Fruit fly (Drosophila melanogaster) whole organism, adult: ENCODE measurements around the gene CG8004.
A peak's percentile ranks its signal among the peaks of the same experiment; 100 is the strongest.

Experiments used
- CG5204 ChIP-seq: fragments of 200-800 bp; sonication (Bioruptor generic); optimal IDR thresholded peaks from 2 replicates; lab custom pipeline; 2016; ENCODE audit warnings: missing biosample characterization, missing genetic modification characterization
- CG7101 ChIP-seq: fragments of 200-800 bp; sonication (Bioruptor generic); optimal IDR thresholded peaks from 2 replicates; lab custom pipeline; 2018; ENCODE audit warnings: missing biosample characterization, mild to moderate bottlenecking, missing genetic modification characterization, moderate library complexity
- Crg-1 ChIP-seq: fragments of 200-800 bp; sonication (Bioruptor generic); optimal IDR thresholded peaks from 2 replicates; lab custom pipeline; 2016; ENCODE audit warnings: missing biosample characterization, missing genetic modification characterization
- Hr96 ChIP-seq: fragments of 200-800 bp; sonication (Bioruptor generic); optimal IDR thresholded peaks from 2 replicates; lab custom pipeline; 2016; ENCODE audit warnings: missing biosample characterization, missing genetic modification characterization
- cic ChIP-seq: fragments of 200-800 bp; sonication (Bioruptor generic); optimal IDR thresholded peaks from 2 replicates; lab custom pipeline; 2017; ENCODE audit warnings: missing biosample characterization, mild to moderate bottlenecking, missing genetic modification characterization, moderate library complexity
- kay ChIP-seq: fragments of 200-800 bp; sonication (Bioruptor generic); peaks from one replicate; lab custom pipeline; 2016; ENCODE audit warnings: missing biosample characterization, missing genetic modification characterization, borderline replicate concordance

dm6 chr3L:19909234-19910053 lies 18.9 kb downstream of the CG8004 start:
- TF ChIP-seq cic (GFP tag; lab: Kevin White, UChicago) (no peak), Crg-1 (GFP tag; lab: Kevin White, UChicago) (no peak), kay (no peak), CG7101 (tag; lab: Kevin White, UChicago) (peak; percentile 43), Hr96 (no peak), CG5204 (no peak)
